Fruit fly (Drosophila melanogaster) whole organism, embryonic: Measurements from ENCODE around the gene shf.

Source experiments
- B-H2 ChIP-seq: fragments of 200-800 bp; sonication (Bioruptor generic); optimal IDR thresholded peaks from 2 replicates; lab custom pipeline; 2018; ENCODE audit warnings: missing biosample characterization, mild to moderate bottlenecking, missing genetic modification characterization
- CG10366 ChIP-seq: fragments of 200-800 bp; sonication (Bioruptor generic); IDR thresholded peaks from 2 replicates; pipeline ENCODE4 v1.3.6; 2022; ENCODE audit warnings: missing biosample characterization, missing genetic modification characterization
- CG10654 ChIP-seq: fragments of 200-800 bp; sonication (Bioruptor generic); optimal IDR thresholded peaks from 2 replicates; lab custom pipeline; 2016; ENCODE audit warnings: missing biosample characterization, missing genetic modification characterization
- CG12299 ChIP-seq: fragments of 200-800 bp; sonication (Bioruptor generic); optimal IDR thresholded peaks from 2 replicates; lab custom pipeline; 2018; ENCODE audit warnings: missing biosample characterization, mild to moderate bottlenecking, missing genetic modification characterization
- CG12744 ChIP-seq: fragments of 200-800 bp; sonication (Bioruptor generic); optimal IDR thresholded peaks from 2 replicates; lab custom pipeline; 2016; ENCODE audit warnings: missing biosample characterization, missing genetic modification characterization
- CG13287 ChIP-seq: fragments of 200-800 bp; sonication (Bioruptor generic); IDR thresholded peaks from 2 replicates; pipeline ENCODE4 v1.3.6; 2022; ENCODE audit warnings: missing biosample characterization, missing genetic modification characterization; ENCODE audit not compliant: partially characterized antibody
- CG14050 ChIP-seq: fragments of 200-800 bp; sonication (Bioruptor generic); IDR thresholded peaks from 3 replicates; pipeline ENCODE4 v1.3.6; 2022; ENCODE audit warnings: missing biosample characterization, missing genetic modification characterization
- CG14710 ChIP-seq: fragments of 200-800 bp; sonication (Bioruptor generic); optimal IDR thresholded peaks from 3 replicates; lab custom pipeline; 2019; ENCODE audit warnings: missing biosample characterization, mild to moderate bottlenecking, missing genetic modification characterization, moderate library complexity
- CG14860 ChIP-seq: fragments of 200-800 bp; sonication (Bioruptor generic); IDR thresholded peaks from 3 replicates; pipeline ENCODE4 v1.3.6; 2022; ENCODE audit warnings: missing biosample characterization, missing genetic modification characterization; ENCODE audit not compliant: partially characterized antibody
- CG1602 ChIP-seq: fragments of 200-800 bp; sonication (Bioruptor generic); optimal IDR thresholded peaks from 3 replicates; lab custom pipeline; 2016; ENCODE audit warnings: missing biosample characterization, missing genetic modification characterization
- CG1603 ChIP-seq: fragments of 200-800 bp; sonication (Bioruptor generic); optimal IDR thresholded peaks from 2 replicates; lab custom pipeline; 2019; ENCODE audit warnings: missing biosample characterization, mild to moderate bottlenecking, missing genetic modification characterization, moderate library complexity
- CG17186 ChIP-seq: fragments of 200-800 bp; sonication (Bioruptor generic); optimal IDR thresholded peaks from 3 replicates; lab custom pipeline; 2017; ENCODE audit warnings: missing biosample characterization, missing genetic modification reagents, missing genetic modification characterization
- CG18011 ChIP-seq: fragments of 200-800 bp; sonication (Bioruptor generic); optimal IDR thresholded peaks from 2 replicates; lab custom pipeline; 2017; ENCODE audit warnings: missing biosample characterization, missing genetic modification characterization, mild to moderate bottlenecking, moderate library complexity, missing genotype
- CG18476 ChIP-seq: fragments of 200-800 bp; sonication (Bioruptor generic); optimal IDR thresholded peaks from 2 replicates; lab custom pipeline; 2016; ENCODE audit warnings: missing biosample characterization, mild to moderate bottlenecking, missing genetic modification characterization
- CG2678 ChIP-seq: fragments of 200-800 bp; sonication (Bioruptor generic); optimal IDR thresholded peaks from 3 replicates; lab custom pipeline; 2019; ENCODE audit warnings: missing biosample characterization, mild to moderate bottlenecking, missing genetic modification characterization, moderate library complexity
- CG31441 ChIP-seq: fragments of 200-800 bp; sonication (Bioruptor generic); IDR thresholded peaks from 2 replicates; pipeline ENCODE4 v1.3.6; 2022; ENCODE audit warnings: missing biosample characterization, missing genetic modification characterization
- CG33557 ChIP-seq: fragments of 200-800 bp; sonication (Bioruptor generic); optimal IDR thresholded peaks from 2 replicates; lab custom pipeline; 2019; ENCODE audit warnings: missing biosample characterization, mild to moderate bottlenecking, missing genetic modification characterization, moderate library complexity
- CG3407 ChIP-seq: fragments of 200-800 bp; sonication (Bioruptor generic); optimal IDR thresholded peaks from 2 replicates; lab custom pipeline; 2018; ENCODE audit warnings: missing biosample characterization, mild to moderate bottlenecking, missing genetic modification characterization
- CG34376 ChIP-seq: fragments of 200-800 bp; sonication (Bioruptor generic); optimal IDR thresholded peaks from 2 replicates; lab custom pipeline; 2018; ENCODE audit warnings: missing biosample characterization, mild to moderate bottlenecking, missing genetic modification characterization
- CG5953 ChIP-seq: fragments of 200-800 bp; sonication (Bioruptor generic); IDR thresholded peaks from 2 replicates; pipeline ENCODE4 v1.3.6; 2022; ENCODE audit warnings: missing biosample characterization, missing genetic modification characterization
- CG6654 ChIP-seq: fragments of 200-800 bp; sonication (Bioruptor generic); optimal IDR thresholded peaks from 2 replicates; lab custom pipeline; 2017; ENCODE audit warnings: missing biosample characterization, mild to moderate bottlenecking, missing genetic modification characterization
- CG8924 ChIP-seq: fragments of 200-800 bp; optimal IDR thresholded peaks from 3 replicates; lab custom pipeline; 2019; ENCODE audit warnings: missing biosample characterization, mild to moderate bottlenecking, missing genetic modification characterization, moderate library complexity
- Dbx ChIP-seq: fragments of 200-800 bp; sonication (Bioruptor generic); IDR thresholded peaks from 3 replicates; pipeline ENCODE4 v1.3.6; 2022; ENCODE audit warnings: missing biosample characterization, missing genetic modification characterization
- Deaf1 ChIP-seq: fragments of 200-800 bp; optimal IDR thresholded peaks from 3 replicates; lab custom pipeline; 2019; ENCODE audit warnings: missing biosample characterization, mild to moderate bottlenecking, missing genetic modification characterization, moderate library complexity
- Dfd ChIP-seq, 2 experiments: fragments of >200 bp; optimal IDR thresholded peaks; 2 replicates each; lab custom pipeline; 2017; ENCODE audit warnings: missing biosample characterization in 2 of 2, missing genetic modification characterization in 2 of 2
- Gsc ChIP-seq: fragments of 200-800 bp; sonication (Bioruptor generic); IDR thresholded peaks from 2 replicates; pipeline ENCODE4 v1.3.6; 2022; ENCODE audit warnings: missing biosample characterization, missing genetic modification characterization
- HLH4C ChIP-seq: fragments of 200-800 bp; sonication (Bioruptor generic); IDR thresholded peaks from 3 replicates; pipeline ENCODE4 v1.3.6; 2022; ENCODE audit warnings: missing biosample characterization, missing genetic modification characterization; ENCODE audit not compliant: partially characterized antibody
- HLH54F ChIP-seq: fragments of 200-800 bp; sonication (Bioruptor generic); optimal IDR thresholded peaks from 3 replicates; lab custom pipeline; 2016; ENCODE audit warnings: missing biosample characterization, missing genetic modification characterization
- Lpt ChIP-seq: fragments of >200 bp; optimal IDR thresholded peaks from 2 replicates; lab custom pipeline; 2018; ENCODE audit warnings: missing biosample characterization, missing genetic modification characterization
- Mes4 ChIP-seq: fragments of 200-800 bp; sonication (Bioruptor generic); optimal IDR thresholded peaks from 2 replicates; lab custom pipeline; 2016; ENCODE audit warnings: missing biosample characterization, missing genetic modification characterization
- Poxn ChIP-seq: fragments of 200-800 bp; sonication (Bioruptor generic); IDR thresholded peaks from 2 replicates; pipeline ENCODE4 v1.3.6; 2022; ENCODE audit warnings: missing biosample characterization, missing genetic modification characterization
- Ravus ChIP-seq: fragments of 200-800 bp; sonication (Bioruptor generic); IDR thresholded peaks from 2 replicates; pipeline ENCODE4 v1.3.6; 2022; ENCODE audit warnings: missing biosample characterization, missing genetic modification characterization
- bab2 ChIP-seq: fragments of 200-800 bp; sonication (Bioruptor generic); optimal IDR thresholded peaks from 2 replicates; lab custom pipeline; 2016; ENCODE audit warnings: missing biosample characterization, missing genetic modification characterization
- bcd ChIP-seq: fragments of 200-800 bp; sonication (Bioruptor generic); optimal IDR thresholded peaks from 2 replicates; lab custom pipeline; 2017; ENCODE audit warnings: missing biosample characterization, mild to moderate bottlenecking, missing genetic modification characterization
- btn ChIP-seq: fragments of 200-800 bp; sonication (Bioruptor generic); optimal IDR thresholded peaks from 2 replicates; lab custom pipeline; 2016; ENCODE audit warnings: missing biosample characterization, missing genetic modification characterization
- dpn ChIP-seq, 2 experiments: fragments of 200-800 bp; sonication (Bioruptor generic); optimal IDR thresholded peaks; 3 replicates each; lab custom pipeline; 2016; ENCODE audit warnings: missing biosample characterization in 2 of 2, missing genetic modification characterization in 2 of 2
- gro ChIP-seq: fragments of 200-800 bp; sonication (Bioruptor generic); optimal IDR thresholded peaks from 2 replicates; lab custom pipeline; 2016; ENCODE audit warnings: missing biosample characterization, missing genetic modification characterization
- hbn ChIP-seq: fragments of 200-800 bp; sonication (Bioruptor generic); IDR thresholded peaks from 2 replicates; pipeline ENCODE4 v1.3.6; 2022; ENCODE audit warnings: missing biosample characterization, missing genetic modification characterization; ENCODE audit not compliant: partially characterized antibody
- insv ChIP-seq, 2 experiments: fragments of 200-800 bp; sonication (Bioruptor generic); optimal IDR thresholded peaks; 3 replicates each; lab custom pipeline; 2016 to 2018; ENCODE audit warnings: missing biosample characterization in 2 of 2, missing genetic modification characterization in 2 of 2
- lov ChIP-seq, 2 experiments: fragments of 200-800 bp in 1 of 2; fragments of >200 bp in 1 of 2; sonication (Bioruptor generic) in 1 of 2; IDR thresholded peaks in 1 of 2; optimal IDR thresholded peaks in 1 of 2; 2 replicates in 1 of 2; 3 replicates in 1 of 2; pipeline versions ENCODE4 v1.3.6 to Lab custom; 2017 to 2022; ENCODE audit warnings: missing biosample characterization in 1 of 2, missing genetic modification characterization in 1 of 2
- mam ChIP-seq: fragments of 200-800 bp; sonication (Bioruptor generic); optimal IDR thresholded peaks from 3 replicates; lab custom pipeline; 2016; ENCODE audit warnings: missing biosample characterization, missing genetic modification characterization
- nau ChIP-seq: fragments of 200-800 bp; sonication (Bioruptor generic); optimal IDR thresholded peaks from 3 replicates; lab custom pipeline; 2017; ENCODE audit warnings: missing biosample characterization, mild to moderate bottlenecking, missing genetic modification characterization, missing genetic modification reagents
- nmo ChIP-seq: fragments of 200-800 bp; sonication (Bioruptor generic); optimal IDR thresholded peaks from 2 replicates; lab custom pipeline; 2018; ENCODE audit warnings: missing biosample characterization, mild to moderate bottlenecking, missing genetic modification characterization, moderate library complexity
- oc ChIP-seq: fragments of 200-800 bp; sonication (Bioruptor generic); optimal IDR thresholded peaks from 2 replicates; lab custom pipeline; 2018; ENCODE audit warnings: missing biosample characterization, mild to moderate bottlenecking, missing genetic modification characterization, moderate library complexity
- pb ChIP-seq: fragments of 200-800 bp; sonication (Bioruptor generic); optimal IDR thresholded peaks from 3 replicates; lab custom pipeline; 2016; ENCODE audit warnings: missing biosample characterization, missing genetic modification characterization
- pita ChIP-seq: fragments of 200-800 bp; sonication (Bioruptor generic); optimal IDR thresholded peaks from 2 replicates; lab custom pipeline; 2017; ENCODE audit warnings: missing biosample characterization, mild to moderate bottlenecking, missing genetic modification characterization
- psq ChIP-seq: fragments of 200-800 bp; sonication (Bioruptor generic); optimal IDR thresholded peaks from 2 replicates; lab custom pipeline; 2017; ENCODE audit warnings: missing biosample characterization, missing genetic modification characterization
- pzg ChIP-seq: fragments of 200-800 bp; sonication (Bioruptor generic); optimal IDR thresholded peaks from 3 replicates; lab custom pipeline; 2018; ENCODE audit warnings: missing biosample characterization, mild to moderate bottlenecking, missing genetic modification characterization, moderate library complexity
- sens-2 ChIP-seq: fragments of 200-800 bp; sonication (Bioruptor generic); IDR thresholded peaks from 2 replicates; pipeline ENCODE4 v1.3.6; 2022; ENCODE audit warnings: missing biosample characterization, missing genetic modification characterization
- sisA ChIP-seq: fragments of 200-800 bp; sonication (Bioruptor generic); IDR thresholded peaks from 2 replicates; pipeline ENCODE4 v1.3.6; 2022; ENCODE audit warnings: missing biosample characterization, missing genetic modification characterization
- slp2 ChIP-seq: fragments of 200-800 bp; sonication (Bioruptor generic); optimal IDR thresholded peaks from 2 replicates; lab custom pipeline; 2016; ENCODE audit warnings: missing biosample characterization, missing genetic modification characterization
- tin ChIP-seq: fragments of 200-800 bp; sonication (Bioruptor generic); optimal IDR thresholded peaks from 3 replicates; lab custom pipeline; 2016; ENCODE audit warnings: missing biosample characterization, missing genetic modification characterization

Gene shf

DNA sequence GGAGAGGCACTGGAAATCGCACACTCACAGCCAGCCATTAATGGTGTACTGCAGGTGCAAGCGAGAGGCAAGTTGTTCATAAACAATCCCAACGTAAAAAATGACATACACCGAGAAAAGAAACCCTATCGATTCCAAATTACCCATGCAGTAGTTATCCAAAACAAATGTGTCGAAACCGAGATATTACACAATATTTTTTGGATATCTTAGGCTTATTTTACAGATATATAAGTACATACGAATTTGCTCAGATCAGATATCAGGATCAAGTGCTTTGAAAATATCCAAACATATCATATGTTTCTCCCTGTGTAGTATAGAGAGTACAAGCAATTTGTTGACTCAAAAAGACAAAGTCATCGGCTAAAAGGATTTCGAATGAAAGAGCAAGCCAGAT lies 2.1 kb downstream of the shf start (continued):
- TF ChIP-seq nau (GFP tag; lab: Kevin White, UChicago) (no peak), HLH54F (no peak), CG1602 (no peak), CG14860 (no peak), CG3407 (GFP tag; lab: Kevin White, UChicago) (no peak), Mes4 (GFP tag; lab: Kevin White, UChicago) (no peak), bcd (no peak), tin (GFP tag; lab: Kevin White, UChicago) (no peak), CG10654 (no peak), Ravus (GFP tag; lab: Robert Waterston, UW) (no peak), CG5953 (GFP tag; lab: Robert Waterston, UW) (no peak), lov (optimal IDR thresholded peaks at IDR 0.05; lab: Kevin White, UChicago) (no peak), lov (GFP tag; IDR thresholded peaks at IDR 0.05; lab: Robert Waterston, UW) (no peak), HLH4C (GFP tag; lab: Robert Waterston, UW) (no peak), hbn (no peak), CG14710 (tag; lab: Kevin White, UChicago) (peak; percentile 25), btn (no peak), pzg (no peak), pita (GFP tag; lab: Kevin White, UChicago) (no peak), psq (GFP tag; lab: Kevin White, UChicago) (no peak), CG2678 (no peak), sisA (GFP tag; lab: Robert Waterston, UW) (no peak; the same call in 1 of the 2 replicates), gro (GFP tag; lab: Kevin White, UChicago) (no peak), Dbx (GFP tag; lab: Robert Waterston, UW) (no peak), nmo (peak; percentile 4), CG14050 (no peak), CG10366 (GFP tag; lab: Robert Waterston, UW) (no peak), CG12744 (GFP tag; lab: Kevin White, UChicago) (no peak), CG12299 (tag; lab: Kevin White, UChicago) (no peak), CG34376 (GFP tag; lab: Kevin White, UChicago) (no peak), CG6654 (GFP tag; lab: Kevin White, UChicago) (no peak), CG18476 (GFP tag; lab: Kevin White, UChicago) (no peak), Deaf1 (tag; lab: Kevin White, UChicago) (no peak), oc (no peak), CG8924 (tag; lab: Kevin White, UChicago) (peak; percentile 4), insv (GFP tag; optimal IDR thresholded peaks at IDR 0.05; lab: Kevin White, UChicago) (no peak), Gsc (GFP tag; lab: Robert Waterston, UW) (no peak), Poxn (GFP tag; lab: Robert Waterston, UW) (no peak), CG13287 (GFP tag; lab: Robert Waterston, UW) (no peak), CG1603 (tag; lab: Kevin White, UChicago) (peak; percentile 48), CG17186 (GFP tag; lab: Kevin White, UChicago) (no peak), dpn (GFP tag; optimal IDR thresholded peaks at IDR 0.05; lab: Kevin White, UChicago) (no peak), CG33557 (GFP tag; lab: Kevin White, UChicago) (peak; percentile 5), CG31441 (no peak), CG18011 (GFP tag; lab: Kevin White, UChicago) (no peak), mam (GFP tag; lab: Kevin White, UChicago) (no peak), bab2 (GFP tag; lab: Kevin White, UChicago) (no peak), sens-2 (no peak), Dfd (GFP tag; optimal IDR thresholded peaks at IDR 0.05; lab: Kevin White, UChicago) (no peak), B-H2 (no peak), pb (no peak), Lpt (GFP tag; lab: Kevin White, UChicago) (no peak), slp2 (no peak)
